Worm (Caenorhabditis elegans) whole organism, young adult: ENCODE measurements around the gene eas-1.

Experiments
- B0336.3 ChIP-seq: fragments of 200-800 bp; sonication (Bioruptor generic); IDR thresholded peaks from 2 replicates; pipeline ENCODE4 v1.3.6; 2022; ENCODE audit warnings: missing genetic modification characterization, missing compliant biosample characterization
- C06A6.2 ChIP-seq: fragments of 200-800 bp; sonication (Bioruptor generic); conservative IDR thresholded peaks from 2 replicates; pipeline ENCODE4 v1.3.6; 2022; ENCODE audit warnings: missing genetic modification characterization, missing compliant biosample characterization
- Y56A3A.18 ChIP-seq: fragments of 200-800 bp; sonication (Bioruptor generic); IDR thresholded peaks from 2 replicates; pipeline ENCODE4 v1.3.6; 2022; ENCODE audit warnings: missing genetic modification reagents, missing genetic modification characterization, missing compliant biosample characterization
- ceh-58 ChIP-seq: fragments of 200-800 bp; sonication (Bioruptor generic); IDR thresholded peaks from 2 replicates; pipeline ENCODE4 v1.3.6; 2022; ENCODE audit warnings: missing genetic modification characterization, missing compliant biosample characterization
- egl-18 ChIP-seq: fragments of 200-800 bp; sonication (Bioruptor generic); IDR thresholded peaks from 2 replicates; pipeline ENCODE4 v1.3.6; 2022; ENCODE audit warnings: missing genetic modification reagents, missing genetic modification characterization, missing compliant biosample characterization
- mcd-1 ChIP-seq: fragments of 200-800 bp; sonication (Bioruptor generic); IDR thresholded peaks from 2 replicates; pipeline ENCODE4 v1.3.6; 2022; ENCODE audit warnings: missing genetic modification reagents, missing genetic modification characterization, missing compliant biosample characterization
- tbp1 ChIP-seq: fragments of 200-800 bp; sonication (Bioruptor generic); optimal IDR thresholded peaks from 2 replicates; lab custom pipeline; 2018; ENCODE audit warnings: mild to moderate bottlenecking, missing genetic modification characterization, missing compliant biosample characterization
- unc-130 ChIP-seq: sonication (generic microtip); optimal IDR thresholded peaks from 2 replicates; lab custom pipeline; 2016; ENCODE audit warnings: missing genetic modification reagents, missing genetic modification characterization, missing compliant biosample characterization

DNA sequence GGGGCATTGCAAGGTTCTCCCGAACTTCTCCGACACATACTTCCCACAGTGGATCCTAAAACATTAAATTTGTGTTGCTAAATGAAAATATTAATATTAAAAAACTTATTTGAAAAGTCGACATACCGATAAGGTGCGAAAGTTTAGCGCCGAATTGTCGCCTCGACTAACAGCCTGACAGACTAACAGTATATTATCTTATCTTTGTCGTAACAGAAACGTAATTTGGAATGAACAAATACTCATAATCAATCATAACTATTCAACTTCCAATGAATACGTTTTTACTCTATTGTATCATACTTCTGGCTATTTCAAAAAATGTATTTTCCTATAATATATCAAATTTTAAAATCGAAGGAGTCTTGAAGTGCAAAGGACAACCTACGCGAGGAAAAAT, 36.7 kb downstream of the eas-1 start, which contains the start of gene F26G1.11:
- TF ChIP-seq C06A6.2 (GFP tag; lab: Robert Waterston, UW) (no peak), unc-130 (GFP tag; lab: Kevin White, UChicago) (no peak), Y56A3A.18 (GFP tag; lab: Robert Waterston, UW) (no peak), mcd-1 (GFP tag; lab: Robert Waterston, UW) (no peak), ceh-58 (no peak), egl-18 (GFP tag; lab: Robert Waterston, UW) (no peak), B0336.3 (no peak), tbp1 (no peak)
